Fruit fly (Drosophila melanogaster) whole organism, wandering third instar larva: ENCODE measurements around the gene CG6503.

ENCODE experiments used
- Abd-B ChIP-seq: fragments of >200 bp; optimal IDR thresholded peaks from 2 replicates; lab custom pipeline; 2017; ENCODE audit warnings: missing biosample characterization, missing genetic modification characterization
- h ChIP-seq: fragments of 200-800 bp; sonication (Bioruptor generic); optimal IDR thresholded peaks from 3 replicates; lab custom pipeline; 2016; ENCODE audit warnings: missing biosample characterization, mild to moderate bottlenecking, missing genetic modification characterization
- lola ChIP-seq: fragments of >200 bp; optimal IDR thresholded peaks from 2 replicates; lab custom pipeline; 2017; ENCODE audit warnings: missing biosample characterization, missing genetic modification characterization

dm6 chr3R:26443875-26444511 lies 19.1 kb upstream of the CG6503 start:
- TF ChIP-seq Abd-B (no peak), lola (GFP tag; lab: Kevin White, UChicago) (no peak), h (GFP tag; lab: Kevin White, UChicago) (no peak)
